Worm (Caenorhabditis elegans) whole organism, L1 larva: ENCODE data around the gene F45E12.6.

ENCODE experiments used
- C16A3.4 ChIP-seq: fragments of 150-350 bp; optimal IDR thresholded peaks from 2 replicates; lab custom pipeline; 2014; ENCODE audit warnings: missing biosample characterization, missing genetic modification characterization
- aly-2 ChIP-seq: fragments of 150-350 bp; optimal IDR thresholded peaks from 2 replicates; lab custom pipeline; 2014; ENCODE audit warnings: missing biosample characterization, missing genetic modification characterization
- ama-1 ChIP-seq: fragments of 150-350 bp; optimal IDR thresholded peaks from 2 replicates; lab custom pipeline; 2014
- blmp-1 ChIP-seq: fragments of 150-350 bp; optimal IDR thresholded peaks from 2 replicates; lab custom pipeline; 2014; ENCODE audit warnings: missing biosample characterization, missing genetic modification characterization
- ceh-63 ChIP-seq: fragments of 200-800 bp; sonication (Bioruptor generic); optimal IDR thresholded peaks from 2 replicates; lab custom pipeline; 2018; ENCODE audit warnings: mild to moderate bottlenecking, missing genetic modification characterization, missing compliant biosample characterization
- ceh-82 ChIP-seq, 3 experiments: fragments of 150-350 bp in 1 of 3; sonication (generic microtip) in 2 of 3; optimal IDR thresholded peaks; 2 replicates each; lab custom pipeline; 2014 to 2017; ENCODE audit warnings: missing biosample characterization in 3 of 3, missing genetic modification characterization in 3 of 3
- elt-3 ChIP-seq, 6 experiments: fragments of 150-350 bp in 1 of 6; sonication (generic microtip); optimal IDR thresholded peaks; 2 replicates each; lab custom pipeline; 2017 to 2018; ENCODE audit warnings: missing biosample characterization in 6 of 6, missing genetic modification characterization in 6 of 6, inconsistent platforms in 1 of 6
- fkh-10 ChIP-seq: sonication (generic microtip); optimal IDR thresholded peaks from 2 replicates; lab custom pipeline; 2017; ENCODE audit warnings: missing biosample characterization, missing genetic modification reagents, missing genetic modification characterization
- lin-35 ChIP-seq, 2 experiments: fragments of 150-350 bp; optimal IDR thresholded peaks; 2 replicates each; lab custom pipeline; 2014; ENCODE audit warnings: missing biosample characterization in 2 of 2, missing genetic modification characterization in 2 of 2, missing genetic modification reagents in 2 of 2
- mdl-1 ChIP-seq, 2 experiments: fragments of 150-350 bp; optimal IDR thresholded peaks; 2 replicates each; lab custom pipeline; 2014 to 2017; ENCODE audit warnings: missing biosample characterization in 2 of 2, missing genetic modification characterization in 2 of 2, inconsistent platforms in 1 of 2
- nhr-76 ChIP-seq: sonication (generic microtip); optimal IDR thresholded peaks from 2 replicates; lab custom pipeline; 2017; ENCODE audit warnings: missing biosample characterization, missing genetic modification characterization
- pag-3 ChIP-seq: sonication (generic microtip); optimal IDR thresholded peaks from 2 replicates; lab custom pipeline; 2017; ENCODE audit warnings: missing genetic modification characterization, mild to moderate bottlenecking, missing compliant biosample characterization, antibody characterized with exemption, borderline replicate concordance; ENCODE audit not compliant: insufficient read depth
- pqm-1 ChIP-seq: sonication (generic microtip); optimal IDR thresholded peaks from 3 replicates; lab custom pipeline; 2017; ENCODE audit warnings: missing biosample characterization, missing genetic modification characterization

DNA sequence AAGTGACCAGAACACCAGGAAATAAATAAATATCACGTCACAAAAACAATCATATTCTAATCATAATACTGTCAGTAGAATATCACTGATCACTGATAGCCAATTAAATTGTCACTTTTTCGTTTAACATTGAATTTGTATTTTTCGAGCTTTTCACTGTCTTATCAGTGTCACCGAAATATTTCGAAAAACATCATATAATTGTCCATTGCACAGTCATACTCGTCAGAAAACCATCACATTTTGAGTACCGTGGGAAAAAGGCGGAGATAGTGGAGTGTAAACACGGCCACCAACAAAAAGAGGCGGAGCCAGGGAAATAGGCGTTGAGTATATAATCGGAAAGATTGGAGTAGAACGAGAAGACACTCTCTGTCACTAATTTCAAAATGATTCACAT, 36.7 kb downstream of the F45E12.6 start:
- TF ChIP-seq ama-1 (lab: Kevin White, UChicago) (no peak), nhr-76 (no peak), fkh-10 (GFP tag; lab: Kevin White, UChicago) (no peak), ceh-63 (GFP tag; lab: Kevin White, UChicago) (no peak), C16A3.4 (tag; lab: Kevin White, UChicago) (no peak), lin-35 (GFP tag; optimal IDR thresholded peaks at IDR 0.05; lab: Kevin White, UChicago) (no peak), aly-2 (tag; lab: Kevin White, UChicago) (no peak), blmp-1 (no peak), pqm-1 (tag; lab: Kevin White, UChicago) (no peak), ceh-82 (tag; optimal IDR thresholded peaks at IDR 0.05; lab: Kevin White, UChicago) (no peak), pag-3 (no peak), elt-3 (tag; optimal IDR thresholded peaks at IDR 0.05; lab: Kevin White, UChicago) (no peak), mdl-1 (tag; optimal IDR thresholded peaks at IDR 0.05; lab: Kevin White, UChicago) (no peak)
